Worm (Caenorhabditis elegans) whole organism, L4 larva: ENCODE measurements around the gene C35B1.4.

Source experiments
- F10B5.3 ChIP-seq: sonication (generic microtip); optimal IDR thresholded peaks from 2 replicates; lab custom pipeline; 2016; ENCODE audit warnings: mild to moderate bottlenecking, missing genetic modification characterization, missing compliant biosample characterization
- F26F4.8 ChIP-seq: fragments of 200-800 bp; sonication (Bioruptor generic); conservative IDR thresholded peaks from 2 replicates; pipeline ENCODE4 v1.3.6; 2022; ENCODE audit warnings: missing genetic modification characterization, missing compliant biosample characterization
- ceh-82 ChIP-seq: sonication (generic microtip); optimal IDR thresholded peaks from 2 replicates; lab custom pipeline; 2017; ENCODE audit warnings: missing biosample characterization, missing genetic modification characterization
- lin-15B ChIP-seq: fragments of 150-350 bp; sonication (generic microtip); optimal IDR thresholded peaks from 3 replicates; lab custom pipeline; 2014; ENCODE audit warnings: missing biosample characterization, missing genetic modification characterization
- lsy-2 ChIP-seq, 2 experiments: fragments of 150-350 bp in 1 of 2; sonication (generic microtip) in 1 of 2; optimal IDR thresholded peaks; 2 replicates each; lab custom pipeline; 2014 to 2017; ENCODE audit warnings: missing biosample characterization in 2 of 2, missing genetic modification characterization in 2 of 2
- mep-1 ChIP-seq: fragments of 150-350 bp; sonication (generic microtip); optimal IDR thresholded peaks from 3 replicates; lab custom pipeline; 2014; ENCODE audit warnings: missing biosample characterization, missing genetic modification characterization
- nhr-11 ChIP-seq: fragments of 150-350 bp; optimal IDR thresholded peaks from 2 replicates; lab custom pipeline; 2014; ENCODE audit warnings: missing biosample characterization, missing genetic modification characterization
- nhr-25 ChIP-seq: sonication (generic microtip); optimal IDR thresholded peaks from 2 replicates; lab custom pipeline; 2017; ENCODE audit warnings: missing genetic modification characterization, mild to moderate bottlenecking, missing compliant biosample characterization, antibody characterized with exemption, moderate library complexity, borderline replicate concordance; ENCODE audit not compliant: insufficient read depth
- saeg-2 ChIP-seq: fragments of 200-800 bp; sonication (Bioruptor generic); IDR thresholded peaks from 2 replicates; pipeline ENCODE4 v1.3.6; 2022; ENCODE audit warnings: missing genetic modification reagents, missing genetic modification characterization, missing compliant biosample characterization
- skn-1 ChIP-seq: fragments of 150-350 bp; optimal IDR thresholded peaks from 2 replicates; lab custom pipeline; 2014; ENCODE audit warnings: missing biosample characterization, missing genetic modification characterization
- unc-130 ChIP-seq: sonication (generic microtip); optimal IDR thresholded peaks from 2 replicates; lab custom pipeline; 2016; ENCODE audit warnings: missing genetic modification reagents, missing genetic modification characterization, missing compliant biosample characterization
- unc-39 ChIP-seq: sonication (generic microtip); optimal IDR thresholded peaks from 2 replicates; lab custom pipeline; 2017; ENCODE audit warnings: missing biosample characterization, missing genetic modification characterization
- unc-62 ChIP-seq, 3 experiments: fragments of 150-350 bp in 1 of 3; sonication (generic microtip); optimal IDR thresholded peaks in 2 of 3; peaks in 1 of 3; 1 replicate in 1 of 3; 2 replicates in 2 of 3; lab custom pipeline; 2014 to 2017; ENCODE audit warnings: missing biosample characterization in 3 of 3, missing genetic modification characterization in 3 of 3, missing genetic modification reagents in 3 of 3, missing genotype in 1 of 3

- TF ChIP-seq unc-130 (GFP tag; lab: Kevin White, UChicago) = no peak
- no peak for TF ChIP-seq skn-1 (tag; lab: Kevin White, UChicago)
- peak in 1 of 2 experiments; percentile 71 for TF ChIP-seq lsy-2 (tag; optimal IDR thresholded peaks at IDR 0.05; lab: Kevin White, UChicago)
- TF ChIP-seq mep-1 (tag; lab: Kevin White, UChicago) = peak; percentile 67
- no peak for TF ChIP-seq unc-62 (GFP tag; optimal IDR thresholded peaks at IDR 0.05 in 1 of 2; lab: Kevin White, UChicago)
- TF ChIP-seq unc-62 (tag; optimal IDR thresholded peaks at IDR 0.05; lab: Kevin White, UChicago) = no peak
- no peak for TF ChIP-seq nhr-25 (tag; lab: Kevin White, UChicago)
- TF ChIP-seq lin-15B (tag; lab: Kevin White, UChicago) = no peak
- TF ChIP-seq nhr-11 (tag; lab: Kevin White, UChicago) = peak; percentile 35
- no peak for TF ChIP-seq unc-39 (tag; lab: Kevin White, UChicago)
- no peak for TF ChIP-seq F10B5.3 (tag; lab: Kevin White, UChicago)
- TF ChIP-seq saeg-2 (GFP tag; lab: Robert Waterston, UW) = no peak
- no peak for TF ChIP-seq F26F4.8
- TF ChIP-seq ceh-82 (tag; lab: Kevin White, UChicago) = no peak
These were observed 44.7 kb upstream of the C35B1.4 start, which contains the start of gene hlh-30 for ce11 chrIV:4034883-4035282.
